Fruit fly (Drosophila melanogaster): ENCODE measurements around the gene CG5078.
A peak's percentile ranks its signal among the peaks of the same experiment; 100 is the strongest.

The CG5078 gene

DNA sequence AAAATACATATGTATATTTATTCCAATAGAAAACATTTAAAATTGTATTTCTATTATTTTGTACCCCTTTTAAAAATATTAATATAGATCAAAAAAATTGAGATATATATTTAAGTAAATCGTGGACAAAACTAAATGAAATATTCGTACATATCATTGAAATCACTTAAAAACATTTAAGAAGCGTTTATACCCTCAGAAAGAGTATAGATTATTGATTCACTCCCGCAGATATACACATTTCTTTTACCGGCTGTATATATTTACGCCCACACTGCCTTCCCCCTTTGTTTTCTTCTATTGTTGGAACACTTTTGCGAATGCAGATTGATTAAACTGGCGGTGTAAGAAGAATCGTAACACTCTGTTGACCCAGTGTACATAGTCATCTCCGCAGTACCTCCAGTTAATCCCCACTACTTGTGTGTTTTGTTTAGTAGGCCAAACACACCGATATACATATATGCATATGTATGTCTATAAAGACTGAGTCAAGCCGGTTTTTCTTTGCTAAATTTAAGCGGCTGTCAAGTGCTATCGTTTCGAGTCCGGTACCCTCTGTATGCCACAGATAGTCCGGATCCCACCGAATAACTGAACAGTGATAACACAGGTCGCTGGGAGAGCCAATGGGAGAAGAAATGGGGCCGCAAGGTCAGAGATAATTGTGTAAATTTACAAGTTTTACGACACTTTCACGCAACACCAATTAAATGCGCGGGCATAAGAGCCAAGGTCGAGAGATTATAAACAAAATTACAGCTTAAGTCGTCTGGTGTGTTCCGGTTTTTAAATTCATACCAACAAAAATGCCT lies 34.1 kb upstream of the CG5078 start (continued):
- TF ChIP-seq CG11085 (GFP tag; IDR thresholded peaks at IDR 0.05): no peak
- TF ChIP-seq CG4282 (GFP tag; optimal IDR thresholded peaks at IDR 0.05): no peak
- no peak for TF ChIP-seq H15 (GFP tag; IDR thresholded peaks at IDR 0.05)
- no peak; the same call in 1 of the 3 replicates for TF ChIP-seq row (GFP tag; IDR thresholded peaks at IDR 0.05)
- TF ChIP-seq tup (GFP tag; optimal IDR thresholded peaks at IDR 0.05): peak; percentile 49
- TF ChIP-seq CG14710 (tag; optimal IDR thresholded peaks at IDR 0.05): peak; percentile 16
- no peak for TF ChIP-seq CG13775 (GFP tag; optimal IDR thresholded peaks at IDR 0.05)
- TF ChIP-seq caup (GFP tag; optimal IDR thresholded peaks at IDR 0.05; ENCODE audit: severe bottlenecking): peak; percentile 28
- TF ChIP-seq Aef1 (GFP tag; IDR thresholded peaks at IDR 0.05): no peak
- TF ChIP-seq cg (GFP tag; optimal IDR thresholded peaks at IDR 0.05): no peak
- TF ChIP-seq Ets65A (GFP tag): peak; percentile 47
- TF ChIP-seq hbn (GFP tag; IDR thresholded peaks at IDR 0.05; ENCODE audit: partially characterized antibody): no peak
- TF ChIP-seq Bgb (GFP tag; IDR thresholded peaks at IDR 0.05; ENCODE audit: partially characterized antibody): no peak
- TF ChIP-seq esg (GFP tag; conservative IDR thresholded peaks at IDR 0.05): no peak
- TF ChIP-seq CG11456 (GFP tag; IDR thresholded peaks at IDR 0.05): no peak
- peak; percentile 46 for TF ChIP-seq CG10654 (GFP tag; optimal IDR thresholded peaks at IDR 0.05)
- no peak for TF ChIP-seq dimm (GFP tag; IDR thresholded peaks at IDR 0.05)
- TF ChIP-seq CG4617 (GFP tag; optimal IDR thresholded peaks at IDR 0.05; ENCODE audit: borderline replicate concordance): peak; percentile 15
- TF ChIP-seq CG32772 (GFP tag; IDR thresholded peaks at IDR 0.05): no peak
- no peak for TF ChIP-seq az2 (GFP tag; optimal IDR thresholded peaks at IDR 0.05)
- peak; percentile 38 for TF ChIP-seq Vsx1 (GFP tag; optimal IDR thresholded peaks at IDR 0.05)
- no peak for TF ChIP-seq CG12299 (tag; optimal IDR thresholded peaks at IDR 0.05)
- no peak for TF ChIP-seq Ets97D (GFP tag; optimal IDR thresholded peaks at IDR 0.05)
- TF ChIP-seq bcd (GFP tag; optimal IDR thresholded peaks at IDR 0.05): peak; percentile 41
- no peak for TF ChIP-seq jigr1 (GFP tag; IDR thresholded peaks at IDR 0.05)
- TF ChIP-seq CG12219 (GFP tag; optimal IDR thresholded peaks at IDR 0.05): peak; percentile 30
- TF ChIP-seq chif (GFP tag; optimal IDR thresholded peaks at IDR 0.05): peak; percentile 45 to 70
- TF ChIP-seq CG10431 (GFP tag; optimal IDR thresholded peaks at IDR 0.05): no peak
- peak; percentile 77 for TF ChIP-seq CG3407 (GFP tag; optimal IDR thresholded peaks at IDR 0.05)
- peak; percentile 32 for TF ChIP-seq cato (GFP tag; optimal IDR thresholded peaks at IDR 0.05; ENCODE audit: borderline replicate concordance)
- no peak for TF ChIP-seq Neu2 (GFP tag; optimal IDR thresholded peaks at IDR 0.05; ENCODE audit: borderline replicate concordance)
- TF ChIP-seq Bteb2 (GFP tag; optimal IDR thresholded peaks at IDR 0.05): peak; percentile 13
- no peak for TF ChIP-seq C15 (GFP tag; IDR thresholded peaks at IDR 0.05)
- TF ChIP-seq CG15479 (GFP tag; optimal IDR thresholded peaks at IDR 0.05): peak; percentile 5
- peak; percentile 50 for TF ChIP-seq Antp (GFP tag; optimal IDR thresholded peaks at IDR 0.05)
- no peak for TF ChIP-seq hth (optimal IDR thresholded peaks at IDR 0.05)
- TF ChIP-seq Hr3 (GFP tag; optimal IDR thresholded peaks at IDR 0.05): no peak
- no peak for TF ChIP-seq run (tag; optimal IDR thresholded peaks at IDR 0.05)
- 0 out of 2 replicates have a peak, but pooled peaks have one; percentile 14 for TF ChIP-seq CG10321 (GFP tag; IDR thresholded peaks at IDR 0.05)
- TF ChIP-seq CG13296 (GFP tag; optimal IDR thresholded peaks at IDR 0.05): peak; percentile 57
- TF ChIP-seq lab (GFP tag; optimal IDR thresholded peaks at IDR 0.05): peak; percentile 43
- peak; percentile 77 for TF ChIP-seq CG17361 (GFP tag; IDR thresholded peaks at IDR 0.05)
- TF ChIP-seq sim (GFP tag; IDR thresholded peaks at IDR 0.05): no peak
- peak; percentile 16 for TF ChIP-seq Fer3 (tag; optimal IDR thresholded peaks at IDR 0.05)
- TF ChIP-seq Scr (GFP tag; IDR thresholded peaks at IDR 0.05; ENCODE audit: partially characterized antibody): no peak
- peak; percentile 11 for TF ChIP-seq CG9876 (GFP tag; optimal IDR thresholded peaks at IDR 0.05)
- no peak for TF ChIP-seq CG10147 (GFP tag; optimal IDR thresholded peaks at IDR 0.05)
- TF ChIP-seq CG3163 (GFP tag; optimal IDR thresholded peaks at IDR 0.05): peak; percentile 43
- peak; percentile 83 for TF ChIP-seq CG8089 (GFP tag; optimal IDR thresholded peaks at IDR 0.05)
